Fruit fly (Drosophila melanogaster): ENCODE results near the gene gammaSnap2.

The gammaSnap2 gene

dm6 chr3R:10100498-10101196, 20.6 kb downstream of the gammaSnap2 start (continued):
- peak; percentile 32 for TF ChIP-seq sens (GFP tag)
- peak; percentile 93 for TF ChIP-seq Ets65A (GFP tag)
- TF ChIP-seq ssp (GFP tag; IDR thresholded peaks at IDR 0.05): no peak
- no peak for TF ChIP-seq CG12236 (GFP tag; optimal IDR thresholded peaks at IDR 0.05)
- peak; percentile 33; the same call in 1 of the 2 replicates for TF ChIP-seq CG13287 (GFP tag; IDR thresholded peaks at IDR 0.05; ENCODE audit: partially characterized antibody)
- TF ChIP-seq CG12299 (tag; optimal IDR thresholded peaks at IDR 0.05): no peak
- no peak for TF ChIP-seq Rx (GFP tag; IDR thresholded peaks at IDR 0.05)
- TF ChIP-seq CG10431 (GFP tag; optimal IDR thresholded peaks at IDR 0.05): no peak
- TF ChIP-seq CG2889 (GFP tag; IDR thresholded peaks at IDR 0.05): no peak
- TF ChIP-seq CG18476 (GFP tag; optimal IDR thresholded peaks at IDR 0.05): no peak
- no peak for TF ChIP-seq CG30431 (GFP tag; optimal IDR thresholded peaks at IDR 0.05)
- TF ChIP-seq CG2712 (tag; optimal IDR thresholded peaks at IDR 0.05): peak; percentile 6
- TF ChIP-seq Awh (GFP tag; IDR thresholded peaks at IDR 0.05): 0 out of 2 replicates have a peak, but pooled peaks have one; percentile 16
- TF ChIP-seq NC2α (GFP tag; optimal IDR thresholded peaks at IDR 0.05): no peak
- TF ChIP-seq repo (GFP tag; optimal IDR thresholded peaks at IDR 0.05): no peak
- TF ChIP-seq CG6654 (GFP tag; optimal IDR thresholded peaks at IDR 0.05): no peak
- no peak for TF ChIP-seq Taf1 (GFP tag; IDR thresholded peaks at IDR 0.05)
- peak; percentile 66 for TF ChIP-seq sd (tag; optimal IDR thresholded peaks at IDR 0.05)
- TF ChIP-seq sr (GFP tag; IDR thresholded peaks at IDR 0.05): 0 out of 3 replicates have a peak, but pooled peaks have one; percentile 40
- no peak for TF ChIP-seq dimm (GFP tag; IDR thresholded peaks at IDR 0.05)
- TF ChIP-seq rib (GFP tag; IDR thresholded peaks at IDR 0.05): no peak
- no peak for TF ChIP-seq Trl (optimal IDR thresholded peaks at IDR 0.05)
- TF ChIP-seq Trl (GFP tag; optimal IDR thresholded peaks at IDR 0.05): peak; percentile 52
- no peak for TF ChIP-seq CG31441 (GFP tag; IDR thresholded peaks at IDR 0.05)
- no peak for TF ChIP-seq zfh2 (GFP tag; optimal IDR thresholded peaks at IDR 0.05)
- no peak for TF ChIP-seq crp (GFP tag; optimal IDR thresholded peaks at IDR 0.05)
- no peak for TF ChIP-seq CG17186 (GFP tag; optimal IDR thresholded peaks at IDR 0.05)
- TF ChIP-seq emc (GFP tag; optimal IDR thresholded peaks at IDR 0.05): no peak
- no peak for TF ChIP-seq CG17802 (tag; optimal IDR thresholded peaks at IDR 0.05)
- no peak for TF ChIP-seq al (GFP tag; IDR thresholded peaks at IDR 0.05)
- TF ChIP-seq dpn (GFP tag; optimal IDR thresholded peaks at IDR 0.05): peak in 1 of 2 experiments; percentile 44
- TF ChIP-seq peb (GFP tag; IDR thresholded peaks at IDR 0.05): 0 out of 2 replicates have a peak, but pooled peaks have one; percentile 31
- TF ChIP-seq Hmr (GFP tag; optimal IDR thresholded peaks at IDR 0.05): peak; percentile 81
- no peak for TF ChIP-seq cas (GFP tag; IDR thresholded peaks at IDR 0.05)
- TF ChIP-seq trem (tag; optimal IDR thresholded peaks at IDR 0.05): no peak
- no peak for TF ChIP-seq pnt (GFP tag; optimal IDR thresholded peaks at IDR 0.05)
- TF ChIP-seq Dll (GFP tag; IDR thresholded peaks at IDR 0.05; ENCODE audit: partially characterized antibody): no peak
- no peak for TF ChIP-seq CG33557 (GFP tag; optimal IDR thresholded peaks at IDR 0.05)
- no peak for TF ChIP-seq jing (GFP tag; optimal IDR thresholded peaks at IDR 0.05)
- TF ChIP-seq crol (GFP tag; IDR thresholded peaks at IDR 0.05): peak; percentile 98
- no peak; the same call in 1 of the 2 replicates for TF ChIP-seq amos (GFP tag; IDR thresholded peaks at IDR 0.05; ENCODE audit: partially characterized antibody)
- TF ChIP-seq slbo (GFP tag; IDR thresholded peaks at IDR 0.05): peak; percentile 74
- peak; percentile 6 for TF ChIP-seq CG2678 (tag; optimal IDR thresholded peaks at IDR 0.05)
- peak; percentile 48 for TF ChIP-seq NfI (GFP tag; optimal IDR thresholded peaks at IDR 0.05)
- TF ChIP-seq Mes4 (GFP tag; optimal IDR thresholded peaks at IDR 0.05): no peak
- TF ChIP-seq Usf (GFP tag; optimal IDR thresholded peaks at IDR 0.05): no peak
- no peak for TF ChIP-seq CG2129 (GFP tag; IDR thresholded peaks at IDR 0.05; ENCODE audit: partially characterized antibody)
- peak; percentile 40; the same call in 1 of the 2 replicates for TF ChIP-seq tna (GFP tag; IDR thresholded peaks at IDR 0.05; ENCODE audit: partially characterized antibody)
- no peak for TF ChIP-seq Hsf (GFP tag; optimal IDR thresholded peaks at IDR 0.05)
- TF ChIP-seq chn (GFP tag; optimal IDR thresholded peaks at IDR 0.05): no peak
- TF ChIP-seq dysf (GFP tag; IDR thresholded peaks at IDR 0.05): peak; percentile 45; the same call in 1 of the 3 replicates

All from whole organism, embryonic.